Worm (Caenorhabditis elegans) whole organism, late embryonic: ENCODE measurements around the gene emb-8.

ENCODE experiments used
- C38D4.7 ChIP-seq: fragments of 200-800 bp; sonication (Bioruptor generic); optimal IDR thresholded peaks from 2 replicates; lab custom pipeline; 2018; ENCODE audit warnings: mild to moderate bottlenecking, missing genetic modification characterization, moderate library complexity, missing compliant biosample characterization
- K02D7.2 ChIP-seq: sonication (generic microtip); optimal IDR thresholded peaks from 2 replicates; lab custom pipeline; 2017; ENCODE audit warnings: mild to moderate bottlenecking, missing genetic modification characterization, missing compliant biosample characterization
- K09A11.1 ChIP-seq: sonication (generic microtip); optimal IDR thresholded peaks from 2 replicates; lab custom pipeline; 2017; ENCODE audit warnings: antibody characterized with exemption, mild to moderate bottlenecking, missing genetic modification characterization, missing compliant biosample characterization; ENCODE audit not compliant: insufficient read depth
- T23F11.4 ChIP-seq: fragments of 200-800 bp; sonication (Bioruptor generic); optimal IDR thresholded peaks from 2 replicates; lab custom pipeline; 2018; ENCODE audit warnings: mild to moderate bottlenecking, missing genetic modification characterization, missing compliant biosample characterization
- Y22D7AL.16 ChIP-seq: sonication (generic microtip); optimal IDR thresholded peaks from 2 replicates; lab custom pipeline; 2016; ENCODE audit warnings: missing genetic modification characterization, missing compliant biosample characterization
- ahr-1 ChIP-seq: sonication (generic microtip); optimal IDR thresholded peaks from 2 replicates; lab custom pipeline; 2016; ENCODE audit warnings: missing genetic modification characterization, missing compliant biosample characterization
- ama-1 ChIP-seq: fragments of 150-350 bp; optimal IDR thresholded peaks from 2 replicates; lab custom pipeline; 2014
- ceh-18 ChIP-seq: sonication (generic microtip); optimal IDR thresholded peaks from 2 replicates; lab custom pipeline; 2016; ENCODE audit warnings: missing genetic modification characterization, missing compliant biosample characterization
- ceh-22 ChIP-seq: sonication (generic microtip); optimal IDR thresholded peaks from 2 replicates; lab custom pipeline; 2017; ENCODE audit warnings: missing biosample characterization, missing genetic modification characterization
- ceh-34 ChIP-seq: sonication (generic microtip); optimal IDR thresholded peaks from 2 replicates; lab custom pipeline; 2016; ENCODE audit warnings: mild to moderate bottlenecking, missing genetic modification characterization, missing compliant biosample characterization
- ceh-45 ChIP-seq: fragments of 200-800 bp; sonication (Bioruptor generic); IDR thresholded peaks from 2 replicates; pipeline ENCODE4 v1.3.6; 2022; ENCODE audit warnings: missing genetic modification reagents, missing genetic modification characterization, missing compliant biosample characterization
- ceh-48 ChIP-seq: sonication (generic microtip); optimal IDR thresholded peaks from 2 replicates; lab custom pipeline; 2016; ENCODE audit warnings: missing genetic modification characterization, inconsistent platforms, missing compliant biosample characterization
- che-1 ChIP-seq: sonication (generic microtip); optimal IDR thresholded peaks from 2 replicates; lab custom pipeline; 2016; ENCODE audit warnings: mild to moderate bottlenecking, missing genetic modification characterization, missing compliant biosample characterization
- dve-1 ChIP-seq: sonication (generic microtip); optimal IDR thresholded peaks from 2 replicates; lab custom pipeline; 2017; ENCODE audit warnings: antibody characterized with exemption, mild to moderate bottlenecking, missing genetic modification characterization, missing compliant biosample characterization
- elt-4 ChIP-seq: sonication (generic microtip); optimal IDR thresholded peaks from 2 replicates; lab custom pipeline; 2016; ENCODE audit warnings: missing genetic modification characterization, missing compliant biosample characterization
- ets-4 ChIP-seq: sonication (generic microtip); optimal IDR thresholded peaks from 2 replicates; lab custom pipeline; 2016; ENCODE audit warnings: missing genetic modification characterization, missing compliant biosample characterization
- eyg-1 ChIP-seq: sonication (generic microtip); optimal IDR thresholded peaks from 2 replicates; lab custom pipeline; 2016; ENCODE audit warnings: missing genotype, missing genetic modification characterization, missing compliant biosample characterization
- fkh-10 ChIP-seq: fragments of 150-350 bp; optimal IDR thresholded peaks from 2 replicates; lab custom pipeline; 2014; ENCODE audit warnings: missing biosample characterization, missing genetic modification reagents, missing genetic modification characterization
- fkh-6 ChIP-seq: sonication (generic microtip); optimal IDR thresholded peaks from 2 replicates; lab custom pipeline; 2016; ENCODE audit warnings: missing genetic modification characterization, missing compliant biosample characterization
- hlh-13 ChIP-seq: fragments of 200-800 bp; sonication (Bioruptor generic); optimal IDR thresholded peaks from 2 replicates; lab custom pipeline; 2018; ENCODE audit warnings: mild to moderate bottlenecking, missing genetic modification characterization, missing compliant biosample characterization
- hlh-15 ChIP-seq: sonication (generic microtip); optimal IDR thresholded peaks from 2 replicates; lab custom pipeline; 2016; ENCODE audit warnings: missing genetic modification characterization, missing compliant biosample characterization
- hlh-30 ChIP-seq: sonication (generic microtip); optimal IDR thresholded peaks from 2 replicates; lab custom pipeline; 2017; ENCODE audit warnings: antibody characterized with exemption, missing genetic modification characterization, missing compliant biosample characterization; ENCODE audit not compliant: insufficient read depth
- hlh-6 ChIP-seq: sonication (generic microtip); optimal IDR thresholded peaks from 2 replicates; lab custom pipeline; 2016; ENCODE audit warnings: missing genotype, missing genetic modification characterization, missing compliant biosample characterization
- hlh-8 ChIP-seq: sonication (generic microtip); optimal IDR thresholded peaks from 2 replicates; lab custom pipeline; 2016; ENCODE audit warnings: missing genotype, missing genetic modification characterization, missing compliant biosample characterization
- lim-6 ChIP-seq: sonication (generic microtip); optimal IDR thresholded peaks from 2 replicates; lab custom pipeline; 2016; ENCODE audit warnings: missing genetic modification characterization, missing compliant biosample characterization
- madf-2 ChIP-seq: sonication (generic microtip); optimal IDR thresholded peaks from 2 replicates; lab custom pipeline; 2017; ENCODE audit warnings: missing genetic modification characterization, missing compliant biosample characterization
- nhr-232 ChIP-seq: sonication (generic microtip); optimal IDR thresholded peaks from 2 replicates; lab custom pipeline; 2016; ENCODE audit warnings: missing genetic modification characterization, missing compliant biosample characterization
- odd-2 ChIP-seq: sonication (generic microtip); optimal IDR thresholded peaks from 2 replicates; lab custom pipeline; 2017; ENCODE audit warnings: antibody characterized with exemption, mild to moderate bottlenecking, missing genetic modification characterization, missing compliant biosample characterization
- pat-9 ChIP-seq: fragments of 200-800 bp; sonication (Bioruptor generic); optimal IDR thresholded peaks from 2 replicates; lab custom pipeline; 2018; ENCODE audit warnings: mild to moderate bottlenecking, missing genetic modification characterization, moderate library complexity, missing compliant biosample characterization
- pha-2 ChIP-seq: sonication (generic microtip); optimal IDR thresholded peaks from 2 replicates; lab custom pipeline; 2017; ENCODE audit warnings: mild to moderate bottlenecking, missing genetic modification characterization, missing compliant biosample characterization
- pqm-1 ChIP-seq: sonication (generic microtip); optimal IDR thresholded peaks from 2 replicates; lab custom pipeline; 2016; ENCODE audit warnings: missing genetic modification characterization, missing compliant biosample characterization
- ref-2 ChIP-seq: sonication (generic microtip); optimal IDR thresholded peaks from 2 replicates; lab custom pipeline; 2016; ENCODE audit warnings: missing genetic modification characterization, missing compliant biosample characterization
- tbx-2 ChIP-seq: sonication (generic microtip); optimal IDR thresholded peaks from 2 replicates; lab custom pipeline; 2016; ENCODE audit warnings: missing genetic modification characterization, missing compliant biosample characterization
- ttx-3 ChIP-seq: sonication (generic microtip); optimal IDR thresholded peaks from 2 replicates; lab custom pipeline; 2016; ENCODE audit warnings: missing genetic modification reagents, missing genetic modification characterization, missing compliant biosample characterization
- unc-3 ChIP-seq, 2 experiments: fragments of 200-800 bp in 1 of 2; sonication (Bioruptor generic) in 1 of 2; sonication (generic microtip) in 1 of 2; conservative IDR thresholded peaks in 1 of 2; optimal IDR thresholded peaks in 1 of 2; 2 replicates each; pipeline versions ENCODE4 v1.3.6 to Lab custom; 2016 to 2022; ENCODE audit warnings: missing compliant biosample characterization in 2 of 2, missing genetic modification characterization in 2 of 2, missing genetic modification reagents in 1 of 2
- unc-86 ChIP-seq: sonication (generic microtip); optimal IDR thresholded peaks from 2 replicates; lab custom pipeline; 2016; ENCODE audit warnings: missing genetic modification characterization, missing compliant biosample characterization
- zip-5 ChIP-seq: sonication (generic microtip); optimal IDR thresholded peaks from 2 replicates; lab custom pipeline; 2016; ENCODE audit warnings: missing genetic modification characterization, missing compliant biosample characterization

The emb-8 gene

ce11 chrIII:5227831-5228467 is 28.5 kb upstream of the emb-8 start, which contains the start of the genes C34E10.12, C34E10.10 and atp-2 (continued):
- TF ChIP-seq ets-4 (peak; percentile 68), madf-2 (no peak), hlh-6 (tag; lab: Kevin White, UChicago) (no peak), tbx-2 (tag; lab: Kevin White, UChicago) (peak; percentile 62), zip-5 (tag; lab: Kevin White, UChicago) (no peak), dve-1 (tag; lab: Kevin White, UChicago) (peak; percentile 74), ttx-3 (peak; percentile 33), Y22D7AL.16 (tag; lab: Kevin White, UChicago) (no peak), ceh-18 (tag; lab: Kevin White, UChicago) (peak; percentile 48), unc-86 (tag; lab: Kevin White, UChicago) (peak; percentile 7), che-1 (tag; lab: Kevin White, UChicago) (no peak), C38D4.7 (GFP tag; lab: Kevin White, UChicago) (no peak), hlh-30 (tag; lab: Kevin White, UChicago) (no peak), ama-1 (lab: Kevin White, UChicago) (no peak), pat-9 (no peak), ceh-34 (tag; lab: Kevin White, UChicago) (peak; percentile 56), pha-2 (tag; lab: Kevin White, UChicago) (no peak), unc-3 (GFP tag; conservative IDR thresholded peaks at IDR 0.05; lab: Robert Waterston, UW) (no peak; the same call in 1 of the 2 replicates), unc-3 (tag; optimal IDR thresholded peaks at IDR 0.05; lab: Kevin White, UChicago) (no peak), T23F11.4 (GFP tag; lab: Kevin White, UChicago) (no peak), ceh-22 (no peak), fkh-10 (GFP tag; lab: Kevin White, UChicago) (no peak), K09A11.1 (tag; lab: Kevin White, UChicago) (peak; percentile 10)

- TF ChIP-seq eyg-1 (tag; lab: Kevin White, UChicago) = no peak
- no peak for TF ChIP-seq ceh-45 (GFP tag; lab: Robert Waterston, UW)
- no peak for TF ChIP-seq lim-6 (tag; lab: Kevin White, UChicago)
- no peak for TF ChIP-seq elt-4
- TF ChIP-seq Y22D7AL.16 (tag; lab: Kevin White, UChicago) = no peak
- no peak for TF ChIP-seq dve-1 (tag; lab: Kevin White, UChicago)
- TF ChIP-seq pha-2 (tag; lab: Kevin White, UChicago) = no peak
- TF ChIP-seq hlh-13 (GFP tag; lab: Kevin White, UChicago) = no peak
- no peak for TF ChIP-seq ceh-48
- TF ChIP-seq che-1 (tag; lab: Kevin White, UChicago) = no peak
- no peak for TF ChIP-seq pqm-1
- no peak for TF ChIP-seq odd-2 (tag; lab: Kevin White, UChicago)
- TF ChIP-seq ceh-34 (tag; lab: Kevin White, UChicago) = no peak
- no peak for TF ChIP-seq ref-2 (tag; lab: Kevin White, UChicago)
- no peak for TF ChIP-seq fkh-6 (tag; lab: Kevin White, UChicago)
- no peak for TF ChIP-seq nhr-232 (tag; lab: Kevin White, UChicago)
- TF ChIP-seq, all 69 proteins: peak for 0
These were observed 25.8 kb upstream of the emb-8 start, which contains the start of gene nex-1 for ce11 chrIII:5225321-5225720. Gene nex-1, plus strand, starts transcription at chrIII:5225621.

ce11 chrIII:5224908-5225307 is 25.4 kb upstream of the emb-8 start:
- no peak for TF ChIP-seq C38D4.7 (GFP tag; lab: Kevin White, UChicago)
- peak; percentile 12 for TF ChIP-seq ceh-18 (tag; lab: Kevin White, UChicago)
- TF ChIP-seq hlh-15 (tag; lab: Kevin White, UChicago) = no peak
- TF ChIP-seq K02D7.2 (tag; lab: Kevin White, UChicago) = no peak
- no peak for TF ChIP-seq ahr-1 (tag; lab: Kevin White, UChicago)
- TF ChIP-seq hlh-8 (tag; lab: Kevin White, UChicago) = no peak
- TF ChIP-seq, all 69 proteins: peak for 1
